Worm (Caenorhabditis elegans) whole organism, late embryonic: ENCODE data around the gene tbc-12.

Source experiments
- F13H6.1 ChIP-seq: sonication (generic microtip); optimal IDR thresholded peaks from 2 replicates; lab custom pipeline; 2016; ENCODE audit warnings: missing genetic modification characterization, missing compliant biosample characterization
- ceh-19 ChIP-seq: fragments of 200-800 bp; sonication (Bioruptor generic); optimal IDR thresholded peaks from 2 replicates; lab custom pipeline; 2018; ENCODE audit warnings: mild to moderate bottlenecking, missing genetic modification characterization, missing compliant biosample characterization
- fkh-10 ChIP-seq: fragments of 150-350 bp; optimal IDR thresholded peaks from 2 replicates; lab custom pipeline; 2014; ENCODE audit warnings: missing biosample characterization, missing genetic modification reagents, missing genetic modification characterization
- gmeb-2 ChIP-seq: sonication (generic microtip); optimal IDR thresholded peaks from 2 replicates; lab custom pipeline; 2016; ENCODE audit warnings: missing genetic modification characterization, inconsistent platforms, missing compliant biosample characterization
- pros-1 ChIP-seq: fragments of 150-350 bp; optimal IDR thresholded peaks from 2 replicates; lab custom pipeline; 2014; ENCODE audit warnings: missing biosample characterization, missing genetic modification reagents, missing genetic modification characterization
- unc-86 ChIP-seq: sonication (generic microtip); optimal IDR thresholded peaks from 2 replicates; lab custom pipeline; 2016; ENCODE audit warnings: missing genetic modification characterization, missing compliant biosample characterization

DNA sequence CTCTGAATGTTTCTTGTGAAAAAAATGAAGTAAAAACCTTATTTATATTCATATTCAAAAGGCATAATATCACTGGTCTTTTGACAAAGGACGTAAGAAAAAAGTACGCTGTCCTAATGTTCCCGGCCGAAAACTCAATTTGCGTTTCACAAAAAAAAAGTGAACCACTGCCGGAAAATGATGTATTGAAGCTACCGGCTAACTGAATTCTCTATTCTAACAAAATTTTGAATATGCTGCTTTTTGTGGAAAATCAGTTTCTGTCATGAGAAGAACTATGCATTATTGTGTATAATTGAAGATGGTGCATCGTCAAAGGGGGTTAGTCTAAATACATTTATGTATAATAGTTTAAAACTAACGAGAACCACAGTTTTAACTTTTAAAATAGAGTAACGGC lies 38.0 kb downstream of the tbc-12 start:
- TF ChIP-seq gmeb-2 (tag; lab: Kevin White, UChicago) (no peak), fkh-10 (no peak), F13H6.1 (tag; lab: Kevin White, UChicago) (no peak), pros-1 (no peak), unc-86 (tag; lab: Kevin White, UChicago) (no peak), ceh-19 (GFP tag; lab: Kevin White, UChicago) (no peak)
